Fruit fly (Drosophila melanogaster) whole organism, embryonic: ENCODE measurements around the gene Tbca.
A peak's percentile ranks its signal among the peaks of the same experiment; 100 is the strongest.

Experiments
- CG10321 ChIP-seq: fragments of 200-800 bp; sonication (Bioruptor generic); IDR thresholded peaks from 2 replicates; pipeline ENCODE4 v1.3.6; 2022; ENCODE audit warnings: missing biosample characterization, missing genetic modification characterization
- CG10543 ChIP-seq: fragments of 200-800 bp; sonication (Bioruptor generic); optimal IDR thresholded peaks from 3 replicates; lab custom pipeline; 2017; ENCODE audit warnings: missing biosample characterization, mild to moderate bottlenecking, missing genetic modification characterization, moderate library complexity
- CG11695 ChIP-seq: fragments of 200-800 bp; sonication (Bioruptor generic); IDR thresholded peaks from 3 replicates; pipeline ENCODE4 v1.3.6; 2022; ENCODE audit warnings: missing biosample characterization, missing genetic modification characterization
- CG13287 ChIP-seq: fragments of 200-800 bp; sonication (Bioruptor generic); IDR thresholded peaks from 2 replicates; pipeline ENCODE4 v1.3.6; 2022; ENCODE audit warnings: missing biosample characterization, missing genetic modification characterization; ENCODE audit not compliant: partially characterized antibody
- CG1529 ChIP-seq: fragments of 200-800 bp; sonication (Bioruptor generic); optimal IDR thresholded peaks from 3 replicates; lab custom pipeline; 2018; ENCODE audit warnings: missing biosample characterization, missing genetic modification characterization
- CG15514 ChIP-seq: fragments of 200-800 bp; sonication (Bioruptor generic); optimal IDR thresholded peaks from 3 replicates; lab custom pipeline; 2017; ENCODE audit warnings: missing biosample characterization, missing genetic modification characterization, mild to moderate bottlenecking, moderate library complexity, missing genetic modification reagents
- CG17912 ChIP-seq: fragments of 200-800 bp; sonication (Bioruptor generic); optimal IDR thresholded peaks from 2 replicates; lab custom pipeline; 2018; ENCODE audit warnings: missing biosample characterization, mild to moderate bottlenecking, missing genetic modification characterization
- CG1792 ChIP-seq: fragments of 200-800 bp; sonication (Bioruptor generic); optimal IDR thresholded peaks from 2 replicates; lab custom pipeline; 2016; ENCODE audit warnings: missing biosample characterization, missing genetic modification characterization
- CG2202 ChIP-seq: fragments of 200-800 bp; sonication (Bioruptor generic); optimal IDR thresholded peaks from 2 replicates; lab custom pipeline; 2018; ENCODE audit warnings: missing biosample characterization, mild to moderate bottlenecking, missing genetic modification characterization
- CG3065 ChIP-seq: fragments of 200-800 bp; sonication (Bioruptor generic); optimal IDR thresholded peaks from 2 replicates; lab custom pipeline; 2016; ENCODE audit warnings: missing biosample characterization, missing genetic modification characterization
- CG3163 ChIP-seq: fragments of 200-800 bp; sonication (Bioruptor generic); optimal IDR thresholded peaks from 3 replicates; lab custom pipeline; 2016; ENCODE audit warnings: missing biosample characterization, missing genetic modification characterization
- CG34376 ChIP-seq: fragments of 200-800 bp; sonication (Bioruptor generic); optimal IDR thresholded peaks from 2 replicates; lab custom pipeline; 2018; ENCODE audit warnings: missing biosample characterization, mild to moderate bottlenecking, missing genetic modification characterization
- CG4282 ChIP-seq: fragments of 200-800 bp; sonication (Bioruptor generic); optimal IDR thresholded peaks from 2 replicates; lab custom pipeline; 2016; ENCODE audit warnings: missing biosample characterization, missing genetic modification characterization
- CG4328 ChIP-seq: fragments of 200-800 bp; sonication (Bioruptor generic); optimal IDR thresholded peaks from 3 replicates; lab custom pipeline; 2017; ENCODE audit warnings: missing biosample characterization, missing genetic modification reagents, missing genetic modification characterization
- CG6813 ChIP-seq: fragments of 200-800 bp; sonication (Bioruptor generic); optimal IDR thresholded peaks from 2 replicates; lab custom pipeline; 2017; ENCODE audit warnings: missing biosample characterization, missing genetic modification characterization, mild to moderate bottlenecking, moderate library complexity, missing genetic modification reagents
- CG6854 ChIP-seq: fragments of 200-800 bp; sonication (Bioruptor generic); optimal IDR thresholded peaks from 3 replicates; lab custom pipeline; 2017; ENCODE audit warnings: missing biosample characterization, mild to moderate bottlenecking, missing genetic modification characterization
- CG8478 ChIP-seq: fragments of >200 bp; optimal IDR thresholded peaks from 2 replicates; lab custom pipeline; 2018
- CG9215 ChIP-seq: fragments of 200-800 bp; sonication (Bioruptor generic); IDR thresholded peaks from 2 replicates; pipeline ENCODE4 v1.3.6; 2022; ENCODE audit warnings: missing biosample characterization, missing genetic modification characterization
- CTCF ChIP-seq: fragments of 200-800 bp; sonication (Bioruptor generic); optimal IDR thresholded peaks from 2 replicates; lab custom pipeline; 2017; ENCODE audit warnings: missing biosample characterization, mild to moderate bottlenecking, missing genetic modification characterization, moderate library complexity
- D19B ChIP-seq: fragments of 200-800 bp; sonication (Bioruptor generic); optimal IDR thresholded peaks from 2 replicates; lab custom pipeline; 2017; ENCODE audit warnings: missing biosample characterization, mild to moderate bottlenecking, missing genetic modification characterization
- Dbx ChIP-seq: fragments of 200-800 bp; sonication (Bioruptor generic); IDR thresholded peaks from 3 replicates; pipeline ENCODE4 v1.3.6; 2022; ENCODE audit warnings: missing biosample characterization, missing genetic modification characterization
- Dfd ChIP-seq, 2 experiments: fragments of >200 bp; optimal IDR thresholded peaks; 2 replicates each; lab custom pipeline; 2017; ENCODE audit warnings: missing biosample characterization in 2 of 2, missing genetic modification characterization in 2 of 2
- Ets97D ChIP-seq: fragments of 200-800 bp; sonication (Bioruptor generic); optimal IDR thresholded peaks from 3 replicates; lab custom pipeline; 2016; ENCODE audit warnings: missing biosample characterization, missing genetic modification characterization
- Fer1 ChIP-seq: fragments of 200-800 bp; sonication (Bioruptor generic); optimal IDR thresholded peaks from 2 replicates; lab custom pipeline; 2017; ENCODE audit warnings: missing biosample characterization, mild to moderate bottlenecking, missing genetic modification characterization
- Kr ChIP-seq: fragments of 200-800 bp; sonication (Bioruptor generic); optimal IDR thresholded peaks from 2 replicates; lab custom pipeline; 2017; ENCODE audit warnings: missing biosample characterization, mild to moderate bottlenecking, missing genetic modification characterization
- Lhr ChIP-seq: fragments of 200-800 bp; sonication (Bioruptor generic); optimal IDR thresholded peaks from 3 replicates; lab custom pipeline; 2017; ENCODE audit warnings: mild to moderate bottlenecking, missing biosample characterization, missing genetic modification reagents, missing genetic modification characterization
- MBD-R2 ChIP-seq: fragments of 200-800 bp; sonication (Bioruptor generic); IDR thresholded peaks from 2 replicates; pipeline ENCODE4 v1.3.6; 2022; ENCODE audit warnings: missing biosample characterization, missing genetic modification characterization
- Mad ChIP-seq: fragments of 200-800 bp; sonication (Bioruptor generic); optimal IDR thresholded peaks from 2 replicates; lab custom pipeline; 2016; ENCODE audit warnings: missing biosample characterization, missing genetic modification characterization
- Med ChIP-seq: fragments of 200-800 bp; sonication (Bioruptor generic); peaks from one replicate; lab custom pipeline; 2016; ENCODE audit warnings: missing biosample characterization, missing genetic modification characterization, mild to moderate bottlenecking, inconsistent platforms, moderate library complexity
- NC2β ChIP-seq: fragments of 200-800 bp; sonication (Bioruptor generic); optimal IDR thresholded peaks from 2 replicates; lab custom pipeline; 2016; ENCODE audit warnings: missing biosample characterization, missing genetic modification characterization
- Sox100B ChIP-seq: fragments of 200-800 bp; sonication (Bioruptor generic); optimal IDR thresholded peaks from 3 replicates; lab custom pipeline; 2018; ENCODE audit warnings: missing biosample characterization, mild to moderate bottlenecking, missing genetic modification characterization
- Sox102F ChIP-seq: fragments of 200-800 bp; sonication (Bioruptor generic); optimal IDR thresholded peaks from 2 replicates; lab custom pipeline; 2018; ENCODE audit warnings: missing biosample characterization, mild to moderate bottlenecking, missing genetic modification characterization, moderate library complexity
- Stat92E ChIP-seq, 3 experiments: fragments of >200 bp in 2 of 3; fragments of 200-800 bp in 1 of 3; sonication (Bioruptor generic) in 1 of 3; optimal IDR thresholded peaks; 2 replicates each; lab custom pipeline; 2017 to 2019; ENCODE audit warnings: missing biosample characterization in 3 of 3, missing genetic modification characterization in 3 of 3, mild to moderate bottlenecking in 1 of 3, moderate library complexity in 1 of 3
- Xbp1 ChIP-seq: fragments of 200-800 bp; sonication (Bioruptor generic); optimal IDR thresholded peaks from 3 replicates; lab custom pipeline; 2016; ENCODE audit warnings: missing biosample characterization, mild to moderate bottlenecking, missing genetic modification characterization
- ac ChIP-seq: fragments of 200-800 bp; sonication (Bioruptor generic); optimal IDR thresholded peaks from 3 replicates; lab custom pipeline; 2017; ENCODE audit warnings: missing biosample characterization, mild to moderate bottlenecking, missing genetic modification characterization
- ap ChIP-seq: fragments of 200-800 bp; sonication (Bioruptor generic); IDR thresholded peaks from 2 replicates; pipeline ENCODE4 v1.3.6; 2022; ENCODE audit warnings: missing biosample characterization, missing genetic modification characterization
- chinmo ChIP-seq: fragments of 200-800 bp; sonication (Bioruptor generic); IDR thresholded peaks from 4 replicates; pipeline ENCODE4 v1.3.6; 2022; ENCODE audit warnings: missing biosample characterization, missing genetic modification characterization; ENCODE audit not compliant: partially characterized antibody
- croc ChIP-seq: fragments of 200-800 bp; sonication (Bioruptor generic); conservative IDR thresholded peaks from 3 replicates; pipeline ENCODE4 v1.3.6; 2022; ENCODE audit warnings: missing biosample characterization, missing genetic modification characterization
- da ChIP-seq: fragments of 200-800 bp; sonication (Bioruptor generic); optimal IDR thresholded peaks from 2 replicates; lab custom pipeline; 2016; ENCODE audit warnings: missing biosample characterization, missing genetic modification characterization
- exex ChIP-seq: fragments of 200-800 bp; sonication (Bioruptor generic); optimal IDR thresholded peaks from 4 replicates; lab custom pipeline; 2018; ENCODE audit warnings: missing biosample characterization, mild to moderate bottlenecking, missing genetic modification characterization, moderate library complexity
- fd102C ChIP-seq: fragments of 200-800 bp; sonication (Bioruptor generic); optimal IDR thresholded peaks from 2 replicates; lab custom pipeline; 2018; ENCODE audit warnings: missing biosample characterization, mild to moderate bottlenecking, missing genetic modification characterization, moderate library complexity
- gsb-n ChIP-seq: fragments of 200-800 bp; sonication (Bioruptor generic); optimal IDR thresholded peaks from 3 replicates; lab custom pipeline; 2018; ENCODE audit warnings: missing biosample characterization, mild to moderate bottlenecking, missing genetic modification characterization
- ind ChIP-seq: fragments of 200-800 bp; sonication (Bioruptor generic); optimal IDR thresholded peaks from 3 replicates; lab custom pipeline; 2016; ENCODE audit warnings: missing biosample characterization, missing genetic modification characterization
- luna ChIP-seq: fragments of 200-800 bp; sonication (Bioruptor generic); optimal IDR thresholded peaks from 2 replicates; lab custom pipeline; 2016; ENCODE audit warnings: missing biosample characterization, missing genetic modification characterization
- nerfin-1 ChIP-seq: fragments of 200-800 bp; sonication (Bioruptor generic); optimal IDR thresholded peaks from 3 replicates; lab custom pipeline; 2019; ENCODE audit warnings: missing biosample characterization, mild to moderate bottlenecking, missing genetic modification characterization, moderate library complexity
- onecut ChIP-seq: fragments of 200-800 bp; sonication (Bioruptor generic); IDR thresholded peaks from 2 replicates; pipeline ENCODE4 v1.3.6; 2022; ENCODE audit warnings: missing biosample characterization, missing genetic modification characterization
- scrt ChIP-seq: fragments of 200-800 bp; sonication (Bioruptor generic); optimal IDR thresholded peaks from 2 replicates; lab custom pipeline; 2018; ENCODE audit warnings: missing biosample characterization, mild to moderate bottlenecking, missing genetic modification characterization, moderate library complexity
- slbo ChIP-seq: fragments of 200-800 bp; sonication (Bioruptor generic); IDR thresholded peaks from 2 replicates; pipeline ENCODE4 v1.3.6; 2022; ENCODE audit warnings: missing biosample characterization, missing genetic modification characterization
- stc ChIP-seq: fragments of 200-800 bp; sonication (Bioruptor generic); IDR thresholded peaks from 2 replicates; pipeline ENCODE4 v1.3.6; 2022; ENCODE audit warnings: missing biosample characterization, missing genetic modification characterization
- trem ChIP-seq: fragments of 200-800 bp; optimal IDR thresholded peaks from 3 replicates; lab custom pipeline; 2019; ENCODE audit warnings: missing biosample characterization, mild to moderate bottlenecking, missing genetic modification characterization, moderate library complexity
- unpg ChIP-seq: fragments of 200-800 bp; sonication (Bioruptor generic); optimal IDR thresholded peaks from 3 replicates; lab custom pipeline; 2018; ENCODE audit warnings: missing biosample characterization, mild to moderate bottlenecking, missing genetic modification characterization, moderate library complexity

The Tbca gene

DNA sequence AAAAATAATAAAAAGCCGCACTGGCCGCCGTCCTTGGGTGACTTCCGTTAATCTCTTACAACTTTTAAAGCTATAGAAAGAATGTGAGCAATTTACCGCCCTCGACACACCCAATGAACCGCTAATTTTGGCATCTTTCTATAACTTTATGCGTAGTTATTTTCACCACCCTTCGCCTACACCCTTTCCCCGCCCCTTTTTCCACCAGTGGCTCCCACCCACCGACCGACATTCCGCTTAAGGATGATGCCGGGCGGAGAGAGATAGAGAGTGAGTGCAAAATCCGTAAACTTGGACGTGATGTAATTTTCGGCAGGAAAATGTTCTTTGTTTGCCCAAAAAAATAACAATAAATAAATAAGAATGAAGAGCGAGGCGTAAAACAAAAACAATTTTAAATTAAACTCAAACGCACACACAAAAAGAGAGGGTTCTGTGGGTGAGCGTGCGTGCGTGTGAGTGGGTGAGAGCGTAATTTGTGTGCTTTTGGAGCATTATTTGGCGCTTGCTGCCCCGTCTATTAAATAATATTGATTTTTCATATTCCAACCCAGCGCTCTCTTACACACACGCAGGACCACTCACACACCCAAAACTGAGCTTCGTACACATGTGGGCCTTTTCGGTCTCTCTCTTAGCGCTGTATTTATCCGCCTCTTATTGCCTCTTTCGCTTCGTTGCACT lies 34.3 kb downstream of the Tbca start (continued):
- TF ChIP-seq NC2β (GFP tag; lab: Kevin White, UChicago) (no peak), exex (tag; lab: Kevin White, UChicago) (peak; percentile 45), CG10321 (GFP tag; lab: Robert Waterston, UW) (no peak), CG9215 (no peak), slbo (GFP tag; lab: Robert Waterston, UW) (no peak), CG11695 (GFP tag; lab: Robert Waterston, UW) (0 out of 3 replicates have a peak, but pooled peaks have one; percentile 6), CG15514 (GFP tag; lab: Kevin White, UChicago) (peak; percentile 16), CG6813 (GFP tag; lab: Kevin White, UChicago) (peak; percentile 12), CG13287 (GFP tag; lab: Robert Waterston, UW) (peak; percentile 33; the same call in 1 of the 2 replicates), trem (no peak), fd102C (GFP tag; lab: Kevin White, UChicago) (no peak), nerfin-1 (peak; percentile 55), da (GFP tag; lab: Kevin White, UChicago) (no peak), Lhr (no peak), CG3163 (GFP tag; lab: Kevin White, UChicago) (peak; percentile 31), gsb-n (tag; lab: Kevin White, UChicago) (no peak), scrt (no peak), luna (GFP tag; lab: Kevin White, UChicago) (no peak), CG8478 (no peak), CG4328 (GFP tag; lab: Kevin White, UChicago) (no peak), croc (GFP tag; lab: Robert Waterston, UW) (no peak), Dfd (GFP tag; optimal IDR thresholded peaks at IDR 0.05; lab: Kevin White, UChicago) (no peak), Kr (GFP tag; lab: Kevin White, UChicago) (no peak), Med (peak; percentile 83), onecut (peak; percentile 99), Mad (GFP tag; lab: Kevin White, UChicago) (no peak), Ets97D (GFP tag; lab: Kevin White, UChicago) (no peak), CG17912 (GFP tag; lab: Kevin White, UChicago) (no peak), CG4282 (GFP tag; lab: Kevin White, UChicago) (no peak), CG10543 (no peak), ap (GFP tag; lab: Robert Waterston, UW) (no peak), stc (GFP tag; lab: Robert Waterston, UW) (peak; percentile 10; the same call in 1 of the 2 replicates), Xbp1 (GFP tag; lab: Kevin White, UChicago) (no peak), Dbx (GFP tag; lab: Robert Waterston, UW) (no peak), chinmo (GFP tag; lab: Robert Waterston, UW) (peak; percentile 83; the same call in 1 of the 4 replicates), CG2202 (tag; lab: Kevin White, UChicago) (no peak), Sox102F (GFP tag; lab: Kevin White, UChicago) (no peak), Fer1 (GFP tag; lab: Kevin White, UChicago) (peak; percentile 61), Stat92E (GFP tag; optimal IDR thresholded peaks at IDR 0.05; lab: Kevin White, UChicago) (no peak), Sox100B (GFP tag; lab: Kevin White, UChicago) (no peak), MBD-R2 (GFP tag; lab: Robert Waterston, UW) (peak; percentile 49; the same call in 1 of the 2 replicates), CG1529 (GFP tag; lab: Kevin White, UChicago) (no peak), CG3065 (GFP tag; lab: Kevin White, UChicago) (no peak), ind (no peak), CG1792 (GFP tag; lab: Kevin White, UChicago) (no peak), CG6854 (peak; percentile 33), D19B (no peak), unpg (GFP tag; lab: Kevin White, UChicago) (no peak), CTCF (no peak), CG34376 (peak; percentile 38), ac (GFP tag; lab: Kevin White, UChicago) (no peak)
